Fruit fly (Drosophila melanogaster): ENCODE measurements around the gene Pfdn6.

Gene Pfdn6

dm6 chr3L:19932917-19933316, 9.4 kb downstream of the Pfdn6 start (continued):
- no peak for TF ChIP-seq Six4 (GFP tag; optimal IDR thresholded peaks at IDR 0.05)
- no peak for TF ChIP-seq E2f1 (GFP tag; IDR thresholded peaks at IDR 0.05)
- TF ChIP-seq CG7745 (tag; optimal IDR thresholded peaks at IDR 0.05) = no peak
- no peak for TF ChIP-seq CG7963 (GFP tag; IDR thresholded peaks at IDR 0.05; ENCODE audit: partially characterized antibody)
- TF ChIP-seq mam (GFP tag; optimal IDR thresholded peaks at IDR 0.05) = no peak
- no peak for TF ChIP-seq yki (optimal IDR thresholded peaks at IDR 0.05)
- no peak for TF ChIP-seq CG14860 (GFP tag; IDR thresholded peaks at IDR 0.05; ENCODE audit: partially characterized antibody)
- peak; percentile 80 for TF ChIP-seq kay (GFP tag; optimal IDR thresholded peaks at IDR 0.05)
- TF ChIP-seq bigmax (GFP tag; optimal IDR thresholded peaks at IDR 0.05) = no peak
- no peak for TF ChIP-seq Dad (GFP tag; optimal IDR thresholded peaks at IDR 0.05)
- no peak for TF ChIP-seq jumu (GFP tag; optimal IDR thresholded peaks at IDR 0.05)
- TF ChIP-seq CkIIα-i1 (GFP tag; IDR thresholded peaks at IDR 0.05) = no peak
- TF ChIP-seq CG6813 (GFP tag; optimal IDR thresholded peaks at IDR 0.05) = peak; percentile 56
- TF ChIP-seq HLHmδ (GFP tag; optimal IDR thresholded peaks at IDR 0.05) = no peak
- no peak for TF ChIP-seq CG10979 (tag; optimal IDR thresholded peaks at IDR 0.05)
- peak; percentile 61 for TF ChIP-seq Side (GFP tag; optimal IDR thresholded peaks at IDR 0.05)
- no peak for TF ChIP-seq Lhr (GFP tag; optimal IDR thresholded peaks at IDR 0.05)
- no peak for TF ChIP-seq D19B (GFP tag; optimal IDR thresholded peaks at IDR 0.05)
- peak; percentile 23 for TF ChIP-seq CG6854 (GFP tag; optimal IDR thresholded peaks at IDR 0.05)
- no peak for TF ChIP-seq CG5953 (GFP tag; IDR thresholded peaks at IDR 0.05)
- TF ChIP-seq grau (tag; optimal IDR thresholded peaks at IDR 0.05) = peak; percentile 23
- TF ChIP-seq CG12769 (tag; optimal IDR thresholded peaks at IDR 0.05) = peak; percentile 12
- peak; percentile 82 for TF ChIP-seq CG8388 (GFP tag; optimal IDR thresholded peaks at IDR 0.05)
- no peak for TF ChIP-seq Dip2 (GFP tag; IDR thresholded peaks at IDR 0.05)
- peak; percentile 8 for TF ChIP-seq Nf-YC (tag; optimal IDR thresholded peaks at IDR 0.05)
- TF ChIP-seq NK7.1 (GFP tag; optimal IDR thresholded peaks at IDR 0.05) = peak; percentile 2
- 0 out of 2 replicates have a peak, but pooled peaks have one; percentile 33 for TF ChIP-seq GATAe (GFP tag; conservative IDR thresholded peaks at IDR 0.05)
- peak; percentile 37; the same call in 1 of the 2 replicates for TF ChIP-seq ranshi (GFP tag; IDR thresholded peaks at IDR 0.05)
- TF ChIP-seq btn (GFP tag; optimal IDR thresholded peaks at IDR 0.05) = no peak
- no peak for TF ChIP-seq bowl (GFP tag; IDR thresholded peaks at IDR 0.05)
- no peak for TF ChIP-seq gce (GFP tag; IDR thresholded peaks at IDR 0.05)
- TF ChIP-seq Mrtf (GFP tag; IDR thresholded peaks at IDR 0.05) = no peak
- TF ChIP-seq CG18619 (GFP tag; optimal IDR thresholded peaks at IDR 0.05) = peak; percentile 11
- no peak for TF ChIP-seq CG17361 (GFP tag; IDR thresholded peaks at IDR 0.05)
- TF ChIP-seq CG30431 (GFP tag; optimal IDR thresholded peaks at IDR 0.05) = no peak
- TF ChIP-seq CG16813 (GFP tag; IDR thresholded peaks at IDR 0.05; ENCODE audit: partially characterized antibody) = no peak
- 0 out of 2 replicates have a peak, but pooled peaks have one; percentile 16 for TF ChIP-seq Drgx (GFP tag; IDR thresholded peaks at IDR 0.05)
- no peak for TF ChIP-seq aop (GFP tag; IDR thresholded peaks at IDR 0.05)
- TF ChIP-seq CG3995 (GFP tag; optimal IDR thresholded peaks at IDR 0.05) = no peak
- TF ChIP-seq Hmr (GFP tag; optimal IDR thresholded peaks at IDR 0.05) = peak; percentile 69
- TF ChIP-seq slp2 (GFP tag; optimal IDR thresholded peaks at IDR 0.05) = no peak
- TF ChIP-seq Hsf (GFP tag; optimal IDR thresholded peaks at IDR 0.05) = no peak
- peak in 1 of 2 experiments; percentile 12 for TF ChIP-seq insv (GFP tag; optimal IDR thresholded peaks at IDR 0.05)
- TF ChIP-seq CG16779 (GFP tag; IDR thresholded peaks at IDR 0.05) = no peak
- TF ChIP-seq pfk (GFP tag; optimal IDR thresholded peaks at IDR 0.05) = no peak
- 0 out of 4 replicates have a peak, but pooled peaks have one; percentile 60 for TF ChIP-seq chinmo (GFP tag; IDR thresholded peaks at IDR 0.05; ENCODE audit: partially characterized antibody)
- TF ChIP-seq CG17359 (tag; optimal IDR thresholded peaks at IDR 0.05) = no peak
- no peak for TF ChIP-seq CG13624 (GFP tag; optimal IDR thresholded peaks at IDR 0.05)
- no peak for TF ChIP-seq CG4404 (GFP tag; IDR thresholded peaks at IDR 0.05)
- no peak for TF ChIP-seq CG8089 (GFP tag; optimal IDR thresholded peaks at IDR 0.05)
- TF ChIP-seq otp (GFP tag; IDR thresholded peaks at IDR 0.05) = peak; percentile 61; the same call in 1 of the 3 replicates
- no peak for TF ChIP-seq H15 (GFP tag; IDR thresholded peaks at IDR 0.05)

Measured in whole organism, embryonic.